Worm (Caenorhabditis elegans) whole organism, early embryonic: ENCODE results near the gene F43C11.16.

Source experiments
- B0310.2 ChIP-seq: sonication (generic microtip); optimal IDR thresholded peaks from 2 replicates; lab custom pipeline; 2016; ENCODE audit warnings: mild to moderate bottlenecking, missing genetic modification characterization, missing compliant biosample characterization
- F13C5.2 ChIP-seq: sonication (generic microtip); optimal IDR thresholded peaks from 2 replicates; lab custom pipeline; 2017; ENCODE audit warnings: mild to moderate bottlenecking, missing genetic modification characterization, inconsistent platforms, missing compliant biosample characterization
- hmbx-1 ChIP-seq: sonication (generic microtip); optimal IDR thresholded peaks from 2 replicates; lab custom pipeline; 2016; ENCODE audit warnings: mild to moderate bottlenecking, missing genetic modification characterization, missing compliant biosample characterization

- TF ChIP-seq hmbx-1 (tag; lab: Kevin White, UChicago), result no peak
- TF ChIP-seq B0310.2, result no peak
- peak; percentile 15 for TF ChIP-seq F13C5.2
These were observed 18.9 kb downstream of the F43C11.16 start for ce11 chrII:2340974-2341373.
